Worm (Caenorhabditis elegans) whole organism, L3 larva: ENCODE data around the gene T23F2.5.
A peak's percentile ranks its signal among the peaks of the same experiment; 100 is the strongest.

Source experiments
- R02D3.7 ChIP-seq: fragments of 150-350 bp; optimal IDR thresholded peaks from 2 replicates; lab custom pipeline; 2014; ENCODE audit warnings: missing biosample characterization, missing genetic modification characterization
- ZK546.5 ChIP-seq: sonication (generic microtip); optimal IDR thresholded peaks from 2 replicates; lab custom pipeline; 2017; ENCODE audit warnings: missing biosample characterization, missing genetic modification characterization
- ama-1 ChIP-seq: fragments of 150-350 bp; optimal IDR thresholded peaks from 2 replicates; lab custom pipeline; 2018
- ceh-82 ChIP-seq: fragments of 150-350 bp; optimal IDR thresholded peaks from 2 replicates; lab custom pipeline; 2014; ENCODE audit warnings: missing biosample characterization, missing genetic modification characterization
- daf-12 ChIP-seq: fragments of 150-350 bp; optimal IDR thresholded peaks from 2 replicates; lab custom pipeline; 2014; ENCODE audit warnings: missing biosample characterization, missing genetic modification reagents, missing genetic modification characterization
- egl-27 ChIP-seq: sonication (generic microtip); optimal IDR thresholded peaks from 4 replicates; lab custom pipeline; 2017; ENCODE audit warnings: missing biosample characterization, missing genetic modification reagents, missing genetic modification characterization
- egl-5 ChIP-seq: fragments of 150-350 bp; optimal IDR thresholded peaks from 2 replicates; lab custom pipeline; 2017; ENCODE audit warnings: missing biosample characterization, missing genetic modification reagents, missing genetic modification characterization, inconsistent platforms
- elt-3 ChIP-seq, 3 experiments: fragments of 150-350 bp in 1 of 3; sonication (generic microtip) in 2 of 3; optimal IDR thresholded peaks; 2 replicates in 2 of 3; 4 replicates in 1 of 3; lab custom pipeline; 2014 to 2017; ENCODE audit warnings: missing biosample characterization in 3 of 3, missing genetic modification characterization in 3 of 3
- eor-1 ChIP-seq, 2 experiments: fragments of 150-350 bp; optimal IDR thresholded peaks; 2 replicates each; lab custom pipeline; 2014 to 2018; ENCODE audit warnings: missing biosample characterization in 2 of 2, missing genetic modification characterization in 2 of 2
- fkh-10 ChIP-seq: sonication (generic microtip); optimal IDR thresholded peaks from 2 replicates; lab custom pipeline; 2017; ENCODE audit warnings: missing biosample characterization, missing genetic modification reagents, missing genetic modification characterization
- fkh-2 ChIP-seq: fragments of 150-350 bp; optimal IDR thresholded peaks from 2 replicates; lab custom pipeline; 2014; ENCODE audit warnings: missing biosample characterization, missing genetic modification reagents, missing genetic modification characterization
- fos-1 ChIP-seq: fragments of 150-350 bp; optimal IDR thresholded peaks from 2 replicates; lab custom pipeline; 2014; ENCODE audit warnings: missing biosample characterization, missing genetic modification characterization
- hmg-11 ChIP-seq: sonication (generic microtip); optimal IDR thresholded peaks from 2 replicates; lab custom pipeline; 2016; ENCODE audit warnings: missing genetic modification characterization, missing compliant biosample characterization
- jun-1 ChIP-seq: fragments of 150-350 bp; optimal IDR thresholded peaks from 2 replicates; lab custom pipeline; 2014; ENCODE audit warnings: missing biosample characterization, missing genetic modification reagents, missing genetic modification characterization
- lin-15B ChIP-seq: fragments of 150-350 bp; optimal IDR thresholded peaks from 2 replicates; lab custom pipeline; 2014; ENCODE audit warnings: missing biosample characterization, missing genetic modification characterization
- lin-39 ChIP-seq: fragments of 150-350 bp; optimal IDR thresholded peaks from 2 replicates; lab custom pipeline; 2018; ENCODE audit warnings: missing biosample characterization, missing genetic modification reagents, missing genetic modification characterization
- lsy-12 ChIP-seq: sonication (generic microtip); optimal IDR thresholded peaks from 2 replicates; lab custom pipeline; 2016; ENCODE audit warnings: mild to moderate bottlenecking, missing genetic modification characterization, missing compliant biosample characterization
- nfya-1 ChIP-seq: sonication (generic microtip); optimal IDR thresholded peaks from 2 replicates; lab custom pipeline; 2017; ENCODE audit warnings: missing genetic modification characterization, mild to moderate bottlenecking, missing compliant biosample characterization, antibody characterized with exemption, moderate library complexity; ENCODE audit not compliant: insufficient read depth
- nhr-11 ChIP-seq: fragments of 150-350 bp; optimal IDR thresholded peaks from 2 replicates; lab custom pipeline; 2014; ENCODE audit warnings: missing biosample characterization, missing genetic modification characterization
- nhr-12 ChIP-seq: fragments of 150-350 bp; optimal IDR thresholded peaks from 2 replicates; lab custom pipeline; 2014; ENCODE audit warnings: missing biosample characterization, missing genetic modification characterization
- nhr-23 ChIP-seq: fragments of 150-350 bp; optimal IDR thresholded peaks from 2 replicates; lab custom pipeline; 2014; ENCODE audit warnings: missing biosample characterization, missing genetic modification reagents, missing genetic modification characterization
- nhr-237 ChIP-seq: fragments of 150-350 bp; optimal IDR thresholded peaks from 2 replicates; lab custom pipeline; 2014; ENCODE audit warnings: missing biosample characterization, missing genetic modification characterization
- nhr-25 ChIP-seq: sonication (generic microtip); optimal IDR thresholded peaks from 2 replicates; lab custom pipeline; 2017; ENCODE audit warnings: missing biosample characterization, missing genetic modification characterization
- nhr-43 ChIP-seq: sonication (generic microtip); optimal IDR thresholded peaks from 2 replicates; lab custom pipeline; 2016; ENCODE audit warnings: mild to moderate bottlenecking, missing genetic modification characterization, missing compliant biosample characterization; ENCODE audit not compliant: poor library complexity, severe bottlenecking
- nhr-76 ChIP-seq: fragments of 150-350 bp; sonication (generic microtip); optimal IDR thresholded peaks from 5 replicates; lab custom pipeline; 2014; ENCODE audit warnings: missing biosample characterization, missing genetic modification characterization
- nhr-77 ChIP-seq: fragments of 150-350 bp; optimal IDR thresholded peaks from 2 replicates; lab custom pipeline; 2014; ENCODE audit warnings: missing biosample characterization, missing genetic modification characterization
- pha-4 ChIP-seq: fragments of 150-350 bp; optimal IDR thresholded peaks from 2 replicates; lab custom pipeline; 2014; ENCODE audit warnings: missing biosample characterization, missing genetic modification reagents, missing genetic modification characterization
- sea-2 ChIP-seq: fragments of 150-350 bp; sonication (generic microtip); optimal IDR thresholded peaks from 4 replicates; lab custom pipeline; 2014; ENCODE audit warnings: missing biosample characterization, missing genetic modification reagents, missing genetic modification characterization
- snpc-4 ChIP-seq: fragments of 150-350 bp; optimal IDR thresholded peaks from 2 replicates; lab custom pipeline; 2014; ENCODE audit warnings: missing biosample characterization, missing genetic modification characterization
- unc-39 ChIP-seq: sonication (generic microtip); optimal IDR thresholded peaks from 4 replicates; lab custom pipeline; 2017; ENCODE audit warnings: missing biosample characterization, missing genetic modification characterization
- ztf-4 ChIP-seq: fragments of 150-350 bp; optimal IDR thresholded peaks from 2 replicates; lab custom pipeline; 2014; ENCODE audit warnings: missing biosample characterization, missing genetic modification characterization

T23F2.5 gene

DNA sequence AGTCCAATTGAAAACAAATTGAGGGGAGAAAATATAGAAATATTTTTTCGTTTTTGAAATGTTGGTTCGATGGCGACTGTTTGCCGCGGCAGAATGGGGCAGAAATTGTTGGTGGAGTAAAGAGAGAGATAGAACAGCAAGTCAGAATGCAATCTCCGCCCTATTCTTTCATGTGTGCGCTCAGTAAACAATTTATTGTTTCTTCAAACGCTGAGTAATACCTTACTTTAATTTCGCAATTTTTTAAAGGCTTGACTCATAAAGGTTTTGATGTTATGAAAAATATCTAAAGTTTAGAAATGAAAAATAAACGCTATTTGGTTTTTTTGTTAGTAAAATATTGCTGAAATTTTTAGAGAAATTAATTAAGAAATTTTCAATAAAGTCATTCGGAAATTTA lies 2.6 kb downstream of the T23F2.5 start:
- TF ChIP-seq pha-4 (peak; percentile 70), hmg-11 (tag; lab: Kevin White, UChicago) (no peak)

DNA sequence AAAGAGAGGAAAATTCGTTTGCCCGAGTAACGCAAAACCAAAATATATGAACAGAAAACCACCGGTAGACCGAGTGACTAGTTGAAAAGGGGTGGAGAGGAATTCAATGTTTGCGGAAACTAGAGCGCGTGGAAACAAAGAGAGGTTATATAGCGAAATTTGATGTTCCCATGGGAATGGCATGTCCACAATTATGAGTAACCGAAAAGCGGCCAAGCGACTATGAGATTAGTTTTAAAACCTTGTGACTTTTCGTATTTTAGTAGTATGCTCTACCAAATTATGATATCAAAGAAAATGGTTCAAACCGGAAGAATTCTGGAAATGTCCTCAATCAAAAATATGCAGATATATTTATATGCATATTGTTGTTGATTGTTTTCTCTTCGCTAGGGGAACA lies 4.3 kb downstream of the T23F2.5 start:
- TF ChIP-seq daf-12 (tag; lab: Kevin White, UChicago) (no peak), pha-4 (peak; percentile 36)

DNA sequence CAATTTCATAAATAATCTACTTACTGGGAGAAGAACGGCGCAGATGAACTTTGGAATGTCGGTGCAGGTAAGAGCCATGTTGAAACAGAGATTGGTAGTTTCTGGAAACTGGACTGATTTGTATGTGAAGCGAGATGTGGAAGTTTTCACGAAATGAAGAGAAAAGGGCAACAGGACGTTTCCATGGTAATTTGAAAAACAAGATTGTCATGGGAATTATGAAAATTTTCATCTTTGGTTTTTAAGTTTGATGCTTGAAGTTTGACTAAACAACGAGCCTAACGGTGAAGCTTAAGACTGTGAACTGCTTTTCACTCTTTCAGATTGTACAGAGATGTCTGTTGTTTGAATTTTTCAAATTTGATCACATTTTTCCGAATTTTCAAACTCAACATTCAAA lies 4.7 kb downstream of the T23F2.5 start, which contains the start of gene T23F2.3:
TSS of gene T23F2.3 (minus strand) at position 101 of the 400 bp plus-strand sequence.
- TF ChIP-seq nhr-25 (tag; lab: Kevin White, UChicago) (no peak), nhr-76 (tag; lab: Kevin White, UChicago) (no peak), lin-15B (tag; lab: Kevin White, UChicago) (no peak), jun-1 (tag; lab: Kevin White, UChicago) (no peak), nhr-237 (no peak), lsy-12 (tag; lab: Kevin White, UChicago) (no peak), ZK546.5 (no peak), lin-39 (tag; lab: Kevin White, UChicago) (no peak), nhr-23 (tag; lab: Kevin White, UChicago) (no peak), fkh-2 (no peak), nhr-11 (tag; lab: Kevin White, UChicago) (no peak), hmg-11 (tag; lab: Kevin White, UChicago) (no peak), fkh-10 (GFP tag; lab: Kevin White, UChicago) (no peak), egl-27 (no peak), nhr-12 (tag; lab: Kevin White, UChicago) (no peak), unc-39 (no peak), nhr-43 (tag; lab: Kevin White, UChicago) (no peak)

DNA sequence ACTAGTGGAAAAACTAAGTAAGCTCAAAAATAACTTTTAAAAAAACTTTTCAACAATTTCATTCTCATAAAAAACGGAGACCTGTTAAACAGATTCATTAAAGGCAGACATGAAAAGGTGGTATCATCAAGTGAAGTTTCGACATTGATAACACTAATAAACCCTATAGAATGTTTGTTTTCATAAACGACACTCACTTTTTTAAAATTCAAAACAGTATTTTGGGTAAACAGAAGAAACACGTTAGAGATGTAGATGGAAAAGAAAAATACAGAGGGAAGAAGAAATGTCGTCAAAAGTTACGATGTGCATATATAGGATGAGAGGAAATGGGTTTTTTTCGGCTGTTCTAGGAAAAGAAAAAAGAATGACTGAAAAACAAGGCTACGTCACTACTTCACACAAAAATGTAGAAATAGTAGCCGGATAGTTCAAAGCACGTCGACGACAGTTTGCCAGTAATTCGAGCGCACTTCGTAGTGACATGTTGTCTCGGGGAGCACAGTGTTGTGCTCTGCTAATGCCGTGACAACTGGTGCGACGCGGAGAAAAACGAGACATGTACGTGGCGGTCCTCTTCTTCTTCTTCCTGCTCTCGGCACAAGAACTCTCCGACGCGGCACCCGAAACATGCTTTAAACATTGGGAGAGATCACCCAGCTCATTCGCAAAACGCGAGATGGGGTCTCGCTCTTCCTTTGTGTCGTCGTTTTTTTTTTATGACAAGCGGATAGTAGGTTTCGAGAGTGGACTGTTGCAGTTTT lies 7.7 kb downstream of the T23F2.5 start:
- no peak for TF ChIP-seq R02D3.7 (tag; lab: Kevin White, UChicago)
- TF ChIP-seq egl-5 (tag; lab: Kevin White, UChicago): no peak
- TF ChIP-seq fkh-10 (GFP tag; lab: Kevin White, UChicago): no peak
- no peak for TF ChIP-seq nhr-237
- no peak for TF ChIP-seq fos-1
- TF ChIP-seq nfya-1: peak; percentile 16
- TF ChIP-seq ztf-4 (tag; lab: Kevin White, UChicago): no peak
- peak; percentile 72 for TF ChIP-seq pha-4
- TF ChIP-seq unc-39: no peak
- no peak for TF ChIP-seq ama-1
- TF ChIP-seq lin-39 (tag; lab: Kevin White, UChicago): peak; percentile 26
- TF ChIP-seq nhr-76 (tag; lab: Kevin White, UChicago): no peak

DNA sequence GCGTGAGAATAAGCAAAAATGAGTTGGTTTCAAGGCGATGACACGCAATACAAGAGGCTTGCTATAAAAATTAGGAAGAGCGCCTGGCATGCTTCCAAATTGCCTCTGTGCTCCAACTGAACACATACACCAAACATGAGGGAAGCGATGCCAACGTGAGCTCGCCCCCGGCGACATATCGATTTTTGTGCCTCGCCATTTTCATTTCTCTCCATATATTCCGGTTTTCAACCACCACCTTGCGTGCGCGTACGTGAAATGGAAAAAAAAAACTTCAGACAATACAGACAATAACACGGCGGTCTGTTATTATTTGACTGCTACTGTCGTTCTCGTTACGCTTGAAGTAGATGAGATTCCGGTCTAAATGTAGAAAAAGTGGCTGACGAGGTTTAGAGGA lies 9.0 kb downstream of the T23F2.5 start:
- TF ChIP-seq hmg-11 (tag; lab: Kevin White, UChicago) (peak; percentile 50), eor-1 (tag; optimal IDR thresholded peaks at IDR 0.05; lab: Kevin White, UChicago) (no peak), nfya-1 (peak; percentile 29)

DNA sequence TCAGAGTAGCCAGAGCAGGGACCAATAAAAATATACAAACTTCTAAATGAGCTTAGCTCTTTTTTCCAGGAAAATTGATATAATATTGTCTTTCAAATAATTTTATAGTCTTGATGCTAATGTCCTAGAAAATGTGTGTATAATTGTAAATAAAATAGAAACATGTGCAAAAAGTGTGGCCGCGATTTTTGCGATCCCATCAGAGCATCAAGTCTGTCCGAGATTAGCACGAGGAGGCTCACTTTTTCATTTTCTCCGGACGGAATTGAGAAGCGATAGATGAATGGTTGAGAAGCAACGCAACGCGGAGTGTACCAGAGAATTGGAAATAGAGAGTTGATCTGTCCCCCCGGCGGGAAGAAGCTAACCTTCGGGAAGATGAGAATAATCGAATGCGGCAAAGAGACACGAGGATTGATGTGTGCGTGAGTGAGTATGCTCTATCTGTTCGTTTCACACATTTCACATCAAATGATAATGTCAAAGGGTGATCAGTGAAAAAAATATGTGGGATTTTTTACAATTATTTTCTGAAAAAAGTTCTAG lies 10.5 kb downstream of the T23F2.5 start:
- TF ChIP-seq egl-27: no peak
- TF ChIP-seq nfya-1: peak; percentile 24

DNA sequence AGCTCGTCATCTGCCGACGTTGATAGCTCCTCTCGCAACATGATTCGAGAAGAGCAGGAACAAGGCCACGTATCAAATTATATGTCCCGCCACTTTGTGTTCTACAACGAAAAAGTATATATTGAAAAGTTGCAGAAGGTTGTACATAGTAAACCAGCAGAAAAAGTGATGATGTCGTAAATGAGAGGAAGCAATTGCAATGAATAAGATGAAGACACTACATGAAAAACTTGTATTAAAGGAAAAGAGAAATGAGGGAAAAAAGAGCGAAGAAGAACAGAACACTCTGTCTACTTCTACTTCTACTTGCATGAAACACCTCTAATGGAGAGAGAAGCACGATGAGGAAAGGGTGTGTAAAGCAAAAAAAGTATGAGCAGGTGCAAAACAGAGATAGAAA lies 11.8 kb downstream of the T23F2.5 start, which contains the start of gene T23F2.2:
TSS of gene T23F2.2 (minus strand) at position 101 of the 400 bp plus-strand sequence.
- TF ChIP-seq egl-27 (no peak), unc-39 (no peak), snpc-4 (tag; lab: Kevin White, UChicago) (no peak), sea-2 (GFP tag; lab: Kevin White, UChicago) (no peak), elt-3 (tag; optimal IDR thresholded peaks at IDR 0.05; lab: Kevin White, UChicago) (no peak), ceh-82 (tag; lab: Kevin White, UChicago) (no peak), hmg-11 (tag; lab: Kevin White, UChicago) (no peak), nhr-77 (tag; lab: Kevin White, UChicago) (no peak)
- TF ChIP-seq, all 47 proteins: peak for 0
